Worm (Caenorhabditis elegans): ENCODE measurements around the gene T25B2.3.

T25B2.3 gene

ce11 chrX:6219892-6220291, 44.0 kb downstream of the T25B2.3 start (continued):
- TF ChIP-seq lin-14 (GFP tag; optimal IDR thresholded peaks at IDR 0.05) (peak; percentile 66), aly-2 (tag; optimal IDR thresholded peaks at IDR 0.05) (no peak), swsn-7 (tag; optimal IDR thresholded peaks at IDR 0.05) (peak; percentile 50), grh-1 (GFP tag; IDR thresholded peaks at IDR 0.05) (no peak), nhr-76 (tag; optimal IDR thresholded peaks at IDR 0.05) (no peak), unc-98 (GFP tag; IDR thresholded peaks at IDR 0.05) (peak; percentile 5; the same call in 1 of the 2 replicates), fkh-4 (tag; optimal IDR thresholded peaks at IDR 0.05; ENCODE audit: borderline replicate concordance) (no peak), pqm-1 (tag; optimal IDR thresholded peaks at IDR 0.05) (no peak), fos-1 (tag; optimal IDR thresholded peaks at IDR 0.05) (peak; percentile 27), efl-3 (GFP tag; optimal IDR thresholded peaks at IDR 0.05) (no peak), hpl-2 (GFP tag; optimal IDR thresholded peaks at IDR 0.05) (no peak)

ce11 chrX:6221097-6221496, 45.2 kb downstream of the T25B2.3 start:
- TF ChIP-seq fkh-10 (GFP tag; optimal IDR thresholded peaks at IDR 0.05) = no peak
- TF ChIP-seq fkh-4 (tag; optimal IDR thresholded peaks at IDR 0.05; ENCODE audit: borderline replicate concordance) = peak; percentile 61
- no peak for TF ChIP-seq nhr-11 (tag; optimal IDR thresholded peaks at IDR 0.05)
- peak; percentile 96 for TF ChIP-seq dsc-1 (tag; optimal IDR thresholded peaks at IDR 0.05)
- TF ChIP-seq Y116A8C.19 (tag; optimal IDR thresholded peaks at IDR 0.05; ENCODE audit: borderline replicate concordance) = no peak

- TF ChIP-seq lin-14 (GFP tag; optimal IDR thresholded peaks at IDR 0.05) (peak; percentile 41), rnt-1 (tag; optimal IDR thresholded peaks at IDR 0.05) (peak; percentile 22), fkh-4 (tag; optimal IDR thresholded peaks at IDR 0.05; ENCODE audit: borderline replicate concordance) (no peak)
These were observed 48.9 kb downstream of the T25B2.3 start for ce11 chrX:6224841-6225240.
